Worm (Caenorhabditis elegans): ENCODE measurements around the gene F40G12.6.

F40G12.6 gene

ce11 chrV:14235942-14236341 lies 37.0 kb downstream of the F40G12.6 start, which contains the start of gene ent-3:
Gene ent-3, minus strand, starts transcription at chrV:14236042.
- TF ChIP-seq ztf-29 (GFP tag; IDR thresholded peaks at IDR 0.05) (no peak), T22C8.4 (GFP tag; IDR thresholded peaks at IDR 0.05) (no peak), klf-2 (GFP tag; conservative IDR thresholded peaks at IDR 0.05) (no peak), ref-1 (GFP tag; conservative IDR thresholded peaks at IDR 0.05) (no peak), med-1 (GFP tag; optimal IDR thresholded peaks at IDR 0.05; ENCODE audit: insufficient read depth) (no peak), ztf-23 (GFP tag; IDR thresholded peaks at IDR 0.05) (no peak), flt-1 (GFP tag; IDR thresholded peaks at IDR 0.05) (no peak), cog-1 (tag; optimal IDR thresholded peaks at IDR 0.05) (no peak), tab-1 (GFP tag; IDR thresholded peaks at IDR 0.05) (no peak)

ce11 chrV:14231656-14232055 lies 41.3 kb downstream of the F40G12.6 start:
- TF ChIP-seq klf-2 (GFP tag; conservative IDR thresholded peaks at IDR 0.05) (no peak), ztf-23 (GFP tag; IDR thresholded peaks at IDR 0.05) (no peak), ref-1 (GFP tag; conservative IDR thresholded peaks at IDR 0.05) (no peak), ztf-29 (GFP tag; IDR thresholded peaks at IDR 0.05) (no peak), flt-1 (GFP tag; IDR thresholded peaks at IDR 0.05) (no peak), med-1 (GFP tag; optimal IDR thresholded peaks at IDR 0.05; ENCODE audit: insufficient read depth) (no peak), cog-1 (tag; optimal IDR thresholded peaks at IDR 0.05) (no peak)

- 0 out of 2 replicates have a peak, but pooled peaks have one; percentile 8 for TF ChIP-seq ztf-23 (GFP tag; IDR thresholded peaks at IDR 0.05)
- TF ChIP-seq ztf-29 (GFP tag; IDR thresholded peaks at IDR 0.05), result no peak
Measured at ce11 chrV:14230788-14231583, 41.9 kb downstream of the F40G12.6 start.

- TF ChIP-seq klf-2 (GFP tag; conservative IDR thresholded peaks at IDR 0.05), result no peak
- no peak for TF ChIP-seq ref-1 (GFP tag; conservative IDR thresholded peaks at IDR 0.05)
- TF ChIP-seq ztf-23 (GFP tag; IDR thresholded peaks at IDR 0.05), result no peak
- TF ChIP-seq ztf-29 (GFP tag; IDR thresholded peaks at IDR 0.05), result no peak
- TF ChIP-seq tab-1 (GFP tag; IDR thresholded peaks at IDR 0.05), result no peak
- no peak for TF ChIP-seq med-1 (GFP tag; optimal IDR thresholded peaks at IDR 0.05; ENCODE audit: insufficient read depth)
- TF ChIP-seq cog-1 (tag; optimal IDR thresholded peaks at IDR 0.05), result no peak
- TF ChIP-seq flt-1 (GFP tag; IDR thresholded peaks at IDR 0.05), result no peak
- no peak for TF ChIP-seq T22C8.4 (GFP tag; IDR thresholded peaks at IDR 0.05)
Measured at ce11 chrV:14226373-14226772, 46.5 kb downstream of the F40G12.6 start, which contains the start of gene nep-21. Gene nep-21, minus strand, starts transcription at chrV:14226473.

ce11 chrV:14223141-14223540 lies 49.8 kb downstream of the F40G12.6 start:
- TF ChIP-seq klf-2 (GFP tag; conservative IDR thresholded peaks at IDR 0.05), result no peak
- no peak for TF ChIP-seq cog-1 (tag; optimal IDR thresholded peaks at IDR 0.05)
- TF ChIP-seq T22C8.4 (GFP tag; IDR thresholded peaks at IDR 0.05), result no peak
- no peak for TF ChIP-seq med-1 (GFP tag; optimal IDR thresholded peaks at IDR 0.05; ENCODE audit: insufficient read depth)
- TF ChIP-seq ref-1 (GFP tag; conservative IDR thresholded peaks at IDR 0.05), result no peak
- TF ChIP-seq tab-1 (GFP tag; IDR thresholded peaks at IDR 0.05), result no peak
- no peak for TF ChIP-seq ztf-23 (GFP tag; IDR thresholded peaks at IDR 0.05)
- no peak for TF ChIP-seq flt-1 (GFP tag; IDR thresholded peaks at IDR 0.05)
- no peak for TF ChIP-seq ztf-29 (GFP tag; IDR thresholded peaks at IDR 0.05)
